Worm (Caenorhabditis elegans): Measurements from ENCODE around the gene R11.4.

The R11.4 gene

DNA sequence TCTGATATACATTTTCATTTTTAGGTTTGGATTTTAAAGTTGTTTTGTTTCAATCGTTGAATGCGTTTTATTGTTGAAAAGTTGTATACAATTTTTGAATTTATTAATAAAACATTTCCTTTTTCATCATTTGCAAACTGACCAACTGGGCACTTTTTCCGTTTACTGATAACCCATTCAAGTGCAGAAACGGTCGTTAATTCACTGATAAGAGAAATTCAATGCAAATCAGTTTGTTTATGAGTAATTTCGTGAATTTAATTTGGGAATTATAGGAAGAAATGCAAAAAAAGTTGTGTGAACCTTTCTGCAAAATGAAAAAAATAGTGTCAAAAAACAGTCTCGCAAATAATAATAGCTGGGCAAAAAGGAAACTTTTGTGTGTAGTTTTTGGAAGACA, 43.9 kb downstream of the R11.4 start:
- TF ChIP-seq ets-7 (tag; optimal IDR thresholded peaks at IDR 0.05) (no peak), ceh-13 (GFP tag; optimal IDR thresholded peaks at IDR 0.05) (no peak), F13C5.2 (tag; optimal IDR thresholded peaks at IDR 0.05) (no peak), pes-1 (GFP tag; IDR thresholded peaks at IDR 0.05) (no peak), scrt-1 (GFP tag; IDR thresholded peaks at IDR 0.05) (no peak), hmbx-1 (tag; optimal IDR thresholded peaks at IDR 0.05) (no peak), tbx-37 (GFP tag; conservative IDR thresholded peaks at IDR 0.05) (no peak), ceh-36 (tag; optimal IDR thresholded peaks at IDR 0.05) (no peak), sea-1 (GFP tag; conservative IDR thresholded peaks at IDR 0.05) (no peak), tra-4 (tag; optimal IDR thresholded peaks at IDR 0.05) (no peak), B0310.2 (tag; optimal IDR thresholded peaks at IDR 0.05) (no peak), tbx-11 (GFP tag; IDR thresholded peaks at IDR 0.05) (no peak), hmg-4 (GFP tag; optimal IDR thresholded peaks at IDR 0.05) (no peak), aly-1 (tag; optimal IDR thresholded peaks at IDR 0.05) (no peak), ama-1 (optimal IDR thresholded peaks at IDR 0.05) (no peak), flt-1 (GFP tag; IDR thresholded peaks at IDR 0.05) (no peak), hnd-1 (tag; optimal IDR thresholded peaks at IDR 0.05) (no peak)

DNA sequence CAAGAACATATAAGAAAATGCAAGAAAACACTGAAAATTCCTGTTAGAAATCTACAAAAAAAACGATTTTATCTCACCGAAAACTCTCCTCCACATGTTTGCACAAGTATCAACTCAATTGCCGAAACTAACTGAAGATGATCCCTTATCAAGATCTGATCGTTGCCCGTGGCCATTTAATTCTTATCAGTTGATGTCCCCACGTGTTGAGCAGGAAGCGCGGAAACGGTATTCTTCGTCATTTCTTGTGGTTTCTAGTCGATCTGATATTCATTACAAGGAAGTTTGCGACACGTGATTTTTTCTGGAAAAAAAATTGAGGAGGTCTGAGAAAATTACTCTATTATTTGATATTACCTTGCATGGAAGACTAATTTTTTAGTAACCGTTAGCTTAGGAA, 47.0 kb downstream of the R11.4 start, which contains the start of gene F09C8.1:
TSS of gene F09C8.1 (minus strand) at position 123 of the 400 bp plus-strand sequence.
- TF ChIP-seq hmg-4 (GFP tag; optimal IDR thresholded peaks at IDR 0.05), result no peak
- TF ChIP-seq hnd-1 (tag; optimal IDR thresholded peaks at IDR 0.05), result no peak

- TF ChIP-seq ets-7 (tag; optimal IDR thresholded peaks at IDR 0.05) (no peak), B0310.2 (tag; optimal IDR thresholded peaks at IDR 0.05) (no peak), sea-1 (GFP tag; conservative IDR thresholded peaks at IDR 0.05) (no peak), flt-1 (GFP tag; IDR thresholded peaks at IDR 0.05) (no peak), ama-1 (optimal IDR thresholded peaks at IDR 0.05) (no peak), hmbx-1 (tag; optimal IDR thresholded peaks at IDR 0.05) (no peak), tbx-11 (GFP tag; IDR thresholded peaks at IDR 0.05) (no peak), tra-4 (tag; optimal IDR thresholded peaks at IDR 0.05) (no peak), ceh-36 (tag; optimal IDR thresholded peaks at IDR 0.05) (no peak), ceh-13 (GFP tag; optimal IDR thresholded peaks at IDR 0.05) (no peak)
These were observed 49.5 kb downstream of the R11.4 start for ce11 chrX:16160924-16161323.
